Worm (Caenorhabditis elegans) whole organism, L4 larva: ENCODE measurements around the gene sri-65.

Experiments
- D1046.2 ChIP-seq: fragments of 200-800 bp; sonication (Bioruptor generic); IDR thresholded peaks from 2 replicates; pipeline ENCODE4 v1.3.6; 2022; ENCODE audit warnings: missing genetic modification characterization, missing compliant biosample characterization
- F26F4.8 ChIP-seq: fragments of 200-800 bp; sonication (Bioruptor generic); conservative IDR thresholded peaks from 2 replicates; pipeline ENCODE4 v1.3.6; 2022; ENCODE audit warnings: missing genetic modification characterization, missing compliant biosample characterization
- F44E2.7 ChIP-seq: fragments of 200-800 bp; sonication (Bioruptor generic); IDR thresholded peaks from 2 replicates; pipeline ENCODE4 v2.1.2; 2022; ENCODE audit warnings: missing genetic modification characterization, missing compliant biosample characterization
- F49E8.2 ChIP-seq: sonication (generic microtip); optimal IDR thresholded peaks from 2 replicates; lab custom pipeline; 2016; ENCODE audit warnings: missing compliant biosample characterization, mild to moderate bottlenecking, missing genetic modification characterization, borderline replicate concordance
- T26A8.4 ChIP-seq: fragments of 200-800 bp; sonication (Bioruptor generic); IDR thresholded peaks from 2 replicates; pipeline ENCODE4 v1.3.6; 2022; ENCODE audit warnings: missing genetic modification characterization, missing compliant biosample characterization
- Y105C5A.15 ChIP-seq: fragments of 200-800 bp; sonication (Bioruptor generic); IDR thresholded peaks from 2 replicates; pipeline ENCODE4 v1.3.6; 2022; ENCODE audit warnings: missing genetic modification characterization, missing compliant biosample characterization
- Y5F2A.4 ChIP-seq: fragments of 200-800 bp; sonication (Bioruptor generic); optimal IDR thresholded peaks from 2 replicates; lab custom pipeline; 2018; ENCODE audit warnings: mild to moderate bottlenecking, missing genetic modification characterization, missing compliant biosample characterization
- ZK337.2 ChIP-seq: fragments of 200-800 bp; sonication (Bioruptor generic); IDR thresholded peaks from 2 replicates; pipeline ENCODE4 v1.3.6; 2022; ENCODE audit warnings: missing genetic modification reagents, missing genetic modification characterization, missing compliant biosample characterization
- ZK546.5 ChIP-seq, 2 experiments: sonication (generic microtip); optimal IDR thresholded peaks; 2 replicates each; lab custom pipeline; 2017; ENCODE audit warnings: missing biosample characterization in 2 of 2, missing genetic modification characterization in 2 of 2
- aha-1 ChIP-seq: fragments of 150-350 bp; peaks from one replicate; lab custom pipeline; 2014; ENCODE audit warnings: missing biosample characterization, missing genetic modification characterization
- arid-1 ChIP-seq: fragments of 200-800 bp; sonication (Bioruptor generic); conservative IDR thresholded peaks from 2 replicates; pipeline ENCODE4 v1.3.6; 2022; ENCODE audit warnings: missing genetic modification reagents, missing genetic modification characterization, missing compliant biosample characterization
- attf-4 ChIP-seq: sonication (generic microtip); optimal IDR thresholded peaks from 3 replicates; lab custom pipeline; 2017; ENCODE audit warnings: missing biosample characterization, missing genetic modification characterization
- ceh-20 ChIP-seq: fragments of 200-800 bp; sonication (Bioruptor generic); IDR thresholded peaks from 2 replicates; pipeline ENCODE4 v1.3.6; 2022; ENCODE audit warnings: missing genetic modification reagents, missing genetic modification characterization, missing compliant biosample characterization
- ceh-44 ChIP-seq: fragments of 200-800 bp; sonication (Bioruptor generic); IDR thresholded peaks from 2 replicates; pipeline ENCODE4 v1.3.6; 2022; ENCODE audit warnings: missing genetic modification reagents, missing genetic modification characterization, missing compliant biosample characterization
- ceh-62 ChIP-seq: sonication (generic microtip); optimal IDR thresholded peaks from 2 replicates; lab custom pipeline; 2017; ENCODE audit warnings: missing biosample characterization, missing genetic modification characterization
- daf-16 ChIP-seq, 3 experiments: sonication (generic microtip); optimal IDR thresholded peaks; 2 replicates each; lab custom pipeline; 2016 to 2017; ENCODE audit warnings: missing genetic modification characterization in 3 of 3, missing genetic modification reagents in 3 of 3, mild to moderate bottlenecking in 2 of 3, missing compliant biosample characterization in 2 of 3, missing biosample characterization in 1 of 3, moderate library complexity in 1 of 3
- daf-8 ChIP-seq: fragments of 200-800 bp; sonication (Bioruptor generic); IDR thresholded peaks from 2 replicates; pipeline ENCODE4 v1.3.6; 2022; ENCODE audit warnings: missing genetic modification characterization, missing compliant biosample characterization
- dmd-9 ChIP-seq: fragments of 200-800 bp; sonication (Bioruptor generic); IDR thresholded peaks from 2 replicates; pipeline ENCODE4 v1.3.6; 2022; ENCODE audit warnings: missing genetic modification reagents, missing genetic modification characterization, missing compliant biosample characterization
- dpl-1 ChIP-seq: fragments of 150-350 bp; optimal IDR thresholded peaks from 2 replicates; lab custom pipeline; 2014; ENCODE audit warnings: missing biosample characterization, missing genetic modification reagents, missing genetic modification characterization
- egl-43 ChIP-seq: fragments of 200-800 bp; sonication (Bioruptor generic); IDR thresholded peaks from 2 replicates; pipeline ENCODE4 v1.3.6; 2022; ENCODE audit warnings: missing genetic modification reagents, missing genetic modification characterization, missing compliant biosample characterization
- hif-1 ChIP-seq, 2 experiments: sonication (generic microtip); optimal IDR thresholded peaks; 2 replicates each; lab custom pipeline; 2016 to 2017; ENCODE audit warnings: missing compliant biosample characterization in 2 of 2, missing genetic modification characterization in 2 of 2, missing genetic modification reagents in 2 of 2, missing genotype in 2 of 2, mild to moderate bottlenecking in 1 of 2
- hlh-11 ChIP-seq: fragments of 200-800 bp; sonication (Bioruptor generic); optimal IDR thresholded peaks from 2 replicates; lab custom pipeline; 2018; ENCODE audit warnings: mild to moderate bottlenecking, missing genetic modification characterization, missing compliant biosample characterization
- hmg-1.1 ChIP-seq: fragments of 200-800 bp; sonication (Bioruptor generic); IDR thresholded peaks from 2 replicates; pipeline ENCODE4 v1.3.6; 2022; ENCODE audit warnings: missing genetic modification reagents, missing genetic modification characterization, missing compliant biosample characterization
- jun-1 ChIP-seq: fragments of 150-350 bp; optimal IDR thresholded peaks from 2 replicates; lab custom pipeline; 2014; ENCODE audit warnings: missing biosample characterization, missing genetic modification reagents, missing genetic modification characterization
- lin-13 ChIP-seq: fragments of 150-350 bp; optimal IDR thresholded peaks from 2 replicates; lab custom pipeline; 2014; ENCODE audit warnings: missing biosample characterization, missing genetic modification reagents, missing genetic modification characterization
- lin-38 ChIP-seq: fragments of 200-800 bp; sonication (Bioruptor generic); IDR thresholded peaks from 2 replicates; pipeline ENCODE4 v1.3.6; 2022; ENCODE audit warnings: missing genetic modification reagents, missing genetic modification characterization, missing compliant biosample characterization
- lin-39 ChIP-seq: fragments of 150-350 bp; optimal IDR thresholded peaks from 2 replicates; lab custom pipeline; 2014; ENCODE audit warnings: missing biosample characterization, missing genetic modification reagents, missing genetic modification characterization
- lir-3 ChIP-seq: sonication (generic microtip); optimal IDR thresholded peaks from 2 replicates; lab custom pipeline; 2016; ENCODE audit warnings: mild to moderate bottlenecking, missing genetic modification characterization, missing compliant biosample characterization
- lsy-2 ChIP-seq, 2 experiments: fragments of 150-350 bp in 1 of 2; sonication (generic microtip) in 1 of 2; optimal IDR thresholded peaks; 2 replicates each; lab custom pipeline; 2014 to 2017; ENCODE audit warnings: missing biosample characterization in 2 of 2, missing genetic modification characterization in 2 of 2
- madf-5 ChIP-seq, 2 experiments: fragments of 200-800 bp; sonication (Bioruptor generic); IDR thresholded peaks; 2 replicates each; pipeline ENCODE4 v1.3.6; 2022; ENCODE audit warnings: missing compliant biosample characterization in 2 of 2, missing genetic modification characterization in 2 of 2
- madf-9 ChIP-seq: fragments of 200-800 bp; sonication (Bioruptor generic); conservative IDR thresholded peaks from 2 replicates; pipeline ENCODE4 v1.3.6; 2022; ENCODE audit warnings: missing genetic modification reagents, missing genetic modification characterization, missing compliant biosample characterization
- mdl-1 ChIP-seq, 2 experiments: fragments of 150-350 bp in 1 of 2; sonication (generic microtip) in 1 of 2; optimal IDR thresholded peaks; 2 replicates each; lab custom pipeline; 2014 to 2017; ENCODE audit warnings: missing biosample characterization in 2 of 2, missing genetic modification characterization in 2 of 2
- mxl-2 ChIP-seq: fragments of 200-800 bp; sonication (Bioruptor generic); conservative IDR thresholded peaks from 2 replicates; pipeline ENCODE4 v1.3.6; 2022; ENCODE audit warnings: missing genetic modification reagents, missing genetic modification characterization, missing compliant biosample characterization
- nhr-102 ChIP-seq: sonication (generic microtip); optimal IDR thresholded peaks from 2 replicates; lab custom pipeline; 2016; ENCODE audit warnings: mild to moderate bottlenecking, missing genetic modification characterization, moderate library complexity, missing compliant biosample characterization
- nhr-111 ChIP-seq: fragments of 200-800 bp; sonication (Bioruptor generic); optimal IDR thresholded peaks from 2 replicates; lab custom pipeline; 2018; ENCODE audit warnings: mild to moderate bottlenecking, missing genetic modification characterization, missing compliant biosample characterization
- nhr-237 ChIP-seq: sonication (generic microtip); optimal IDR thresholded peaks from 2 replicates; lab custom pipeline; 2017; ENCODE audit warnings: missing biosample characterization, missing genetic modification characterization
- nhr-28 ChIP-seq: fragments of 150-350 bp; optimal IDR thresholded peaks from 2 replicates; lab custom pipeline; 2014; ENCODE audit warnings: missing biosample characterization, missing genetic modification characterization
- nhr-42 ChIP-seq: fragments of 200-800 bp; sonication (Bioruptor generic); IDR thresholded peaks from 2 replicates; pipeline ENCODE4 v1.3.6; 2022; ENCODE audit warnings: missing genetic modification characterization, missing compliant biosample characterization
- nhr-48 ChIP-seq: sonication (generic microtip); optimal IDR thresholded peaks from 2 replicates; lab custom pipeline; 2016; ENCODE audit warnings: mild to moderate bottlenecking, missing genetic modification characterization, missing compliant biosample characterization
- php-3 ChIP-seq: fragments of 200-800 bp; sonication (Bioruptor generic); IDR thresholded peaks from 2 replicates; pipeline ENCODE4 v1.3.6; 2022; ENCODE audit warnings: missing genetic modification reagents, missing genetic modification characterization, missing compliant biosample characterization
- rbr-2 ChIP-seq: sonication (generic microtip); optimal IDR thresholded peaks from 2 replicates; lab custom pipeline; 2016; ENCODE audit warnings: missing genotype, missing genetic modification characterization, missing compliant biosample characterization
- saeg-2 ChIP-seq: fragments of 200-800 bp; sonication (Bioruptor generic); IDR thresholded peaks from 2 replicates; pipeline ENCODE4 v1.3.6; 2022; ENCODE audit warnings: missing genetic modification reagents, missing genetic modification characterization, missing compliant biosample characterization
- sdz-12 ChIP-seq: fragments of 200-800 bp; sonication (Bioruptor generic); optimal IDR thresholded peaks from 2 replicates; lab custom pipeline; 2018; ENCODE audit warnings: mild to moderate bottlenecking, missing genetic modification characterization, missing compliant biosample characterization
- set-16 ChIP-seq: fragments of 200-800 bp; sonication (Bioruptor generic); IDR thresholded peaks from 2 replicates; pipeline ENCODE4 v1.3.6; 2022; ENCODE audit warnings: missing genetic modification reagents, missing genetic modification characterization, missing compliant biosample characterization
- spr-1 ChIP-seq: sonication (generic microtip); optimal IDR thresholded peaks from 2 replicates; lab custom pipeline; 2016; ENCODE audit warnings: mild to moderate bottlenecking, missing genetic modification characterization, missing compliant biosample characterization
- unc-39 ChIP-seq: sonication (generic microtip); optimal IDR thresholded peaks from 2 replicates; lab custom pipeline; 2017; ENCODE audit warnings: missing biosample characterization, missing genetic modification characterization
- unc-62 ChIP-seq, 3 experiments: fragments of 150-350 bp in 1 of 3; sonication (generic microtip); optimal IDR thresholded peaks in 2 of 3; peaks in 1 of 3; 1 replicate in 1 of 3; 2 replicates in 2 of 3; lab custom pipeline; 2014 to 2017; ENCODE audit warnings: missing biosample characterization in 3 of 3, missing genetic modification characterization in 3 of 3, missing genetic modification reagents in 3 of 3, missing genotype in 1 of 3
- zfp-2 ChIP-seq: sonication (generic microtip); optimal IDR thresholded peaks from 2 replicates; lab custom pipeline; 2016; ENCODE audit warnings: mild to moderate bottlenecking, missing genetic modification characterization, missing compliant biosample characterization
- zip-2 ChIP-seq: fragments of 150-350 bp; optimal IDR thresholded peaks from 2 replicates; lab custom pipeline; 2014; ENCODE audit warnings: missing biosample characterization, missing genetic modification characterization
- ztf-11 ChIP-seq: fragments of 150-350 bp; optimal IDR thresholded peaks from 2 replicates; lab custom pipeline; 2014; ENCODE audit warnings: missing biosample characterization, missing genetic modification characterization
- ztf-7 ChIP-seq: fragments of 150-350 bp; optimal IDR thresholded peaks from 2 replicates; lab custom pipeline; 2014; ENCODE audit warnings: missing biosample characterization, missing genetic modification characterization

sri-65 gene

ce11 chrV:16355941-16356340 lies 32.2 kb downstream of the sri-65 start (continued):
- TF ChIP-seq lir-3 (tag; lab: Kevin White, UChicago) (no peak), lsy-2 (tag; optimal IDR thresholded peaks at IDR 0.05; lab: Kevin White, UChicago) (peak; percentile 64 to 85), lin-13 (GFP tag; lab: Kevin White, UChicago) (peak; percentile 6), php-3 (GFP tag; lab: Robert Waterston, UW) (peak; percentile 89), daf-8 (GFP tag; lab: Robert Waterston, UW) (no peak), nhr-111 (GFP tag; lab: Kevin White, UChicago) (no peak), F26F4.8 (no peak), zip-2 (no peak), attf-4 (no peak), T26A8.4 (GFP tag; lab: Robert Waterston, UW) (peak; percentile 72; the same call in 1 of the 2 replicates), ztf-7 (tag; lab: Kevin White, UChicago) (peak; percentile 55), nhr-28 (tag; lab: Kevin White, UChicago) (peak; percentile 84), lin-38 (GFP tag; lab: Robert Waterston, UW) (peak; percentile 65), ceh-20 (peak; percentile 83), sdz-12 (GFP tag; lab: Kevin White, UChicago) (peak; percentile 47), spr-1 (tag; lab: Kevin White, UChicago) (peak; percentile 74), unc-39 (tag; lab: Kevin White, UChicago) (no peak), nhr-48 (tag; lab: Kevin White, UChicago) (peak; percentile 92), D1046.2 (no peak), rbr-2 (tag; lab: Kevin White, UChicago) (peak; percentile 90), Y5F2A.4 (no peak), lin-39 (no peak), ZK546.5 (tag; optimal IDR thresholded peaks at IDR 0.05; lab: Kevin White, UChicago) (no peak), mxl-2 (GFP tag; lab: Robert Waterston, UW) (peak; percentile 45; the same call in 1 of the 2 replicates), madf-5 (GFP tag; IDR thresholded peaks at IDR 0.05; lab: Robert Waterston, UW) (no peak), nhr-237 (tag; lab: Kevin White, UChicago) (no peak), F49E8.2 (no peak), nhr-42 (GFP tag; lab: Robert Waterston, UW) (peak; percentile 57; the same call in 1 of the 2 replicates), saeg-2 (GFP tag; lab: Robert Waterston, UW) (peak; percentile 83; the same call in 1 of the 2 replicates), arid-1 (GFP tag; lab: Robert Waterston, UW) (peak; percentile 78), dpl-1 (GFP tag; lab: Kevin White, UChicago) (peak; percentile 47), ceh-44 (GFP tag; lab: Robert Waterston, UW) (no peak), set-16 (GFP tag; lab: Robert Waterston, UW) (peak; percentile 92), nhr-102 (peak; percentile 75), jun-1 (peak; percentile 80), hlh-11 (tag; lab: Kevin White, UChicago) (peak; percentile 97), dmd-9 (GFP tag; lab: Robert Waterston, UW) (peak; percentile 74), ZK337.2 (GFP tag; lab: Robert Waterston, UW) (no peak), egl-43 (GFP tag; lab: Robert Waterston, UW) (peak; percentile 88), ceh-62 (tag; lab: Kevin White, UChicago) (no peak), aha-1 (peak; percentile 99), hmg-1.1 (GFP tag; lab: Robert Waterston, UW) (peak; percentile 98), unc-62 (GFP tag; optimal IDR thresholded peaks at IDR 0.05 in 1 of 2; lab: Kevin White, UChicago) (peak in 1 of 2 experiments; percentile 97), unc-62 (tag; optimal IDR thresholded peaks at IDR 0.05; lab: Kevin White, UChicago) (no peak), zfp-2 (tag; lab: Kevin White, UChicago) (peak; percentile 8), F44E2.7 (GFP tag; lab: Robert Waterston, UW) (no peak), Y105C5A.15 (GFP tag; lab: Robert Waterston, UW) (no peak), daf-16 (GFP tag; optimal IDR thresholded peaks at IDR 0.05; lab: Kevin White, UChicago) (peak; percentile 56 to 67), daf-16 (tag; optimal IDR thresholded peaks at IDR 0.05; lab: Kevin White, UChicago) (peak; percentile 68), mdl-1 (tag; optimal IDR thresholded peaks at IDR 0.05; lab: Kevin White, UChicago) (peak; percentile 85 to 96), hif-1 (tag; optimal IDR thresholded peaks at IDR 0.05; lab: Kevin White, UChicago) (peak in 1 of 2 experiments; percentile 80), ztf-11 (no peak), madf-9 (peak; percentile 73)
